Worm (Caenorhabditis elegans) whole organism, young adult: ENCODE data around the gene nck-1.

Source experiments
- B0261.1 ChIP-seq: sonication (generic microtip); optimal IDR thresholded peaks from 2 replicates; lab custom pipeline; 2016; ENCODE audit warnings: mild to moderate bottlenecking, missing genetic modification characterization, moderate library complexity, missing compliant biosample characterization
- D2030.7 ChIP-seq: fragments of 200-800 bp; sonication (Bioruptor generic); IDR thresholded peaks from 2 replicates; pipeline ENCODE4 v1.3.6; 2022; ENCODE audit warnings: missing genetic modification reagents, missing genetic modification characterization, missing compliant biosample characterization
- F37B4.10 ChIP-seq: fragments of 200-800 bp; sonication (Bioruptor generic); IDR thresholded peaks from 2 replicates; pipeline ENCODE4 v1.3.6; 2022; ENCODE audit warnings: missing genetic modification characterization, missing compliant biosample characterization
- F39B2.1 ChIP-seq: fragments of 200-800 bp; sonication (Bioruptor generic); IDR thresholded peaks from 2 replicates; pipeline ENCODE4 v1.3.6; 2022; ENCODE audit warnings: missing genetic modification reagents, missing genetic modification characterization, missing compliant biosample characterization
- F49E8.2 ChIP-seq: sonication (generic microtip); optimal IDR thresholded peaks from 3 replicates; lab custom pipeline; 2017; ENCODE audit warnings: missing genetic modification characterization, mild to moderate bottlenecking, missing compliant biosample characterization, antibody characterized with exemption, moderate library complexity; ENCODE audit not compliant: insufficient read depth
- F55B11.4 ChIP-seq: sonication (generic microtip); optimal IDR thresholded peaks from 2 replicates; lab custom pipeline; 2016; ENCODE audit warnings: missing compliant biosample characterization, missing genetic modification characterization, borderline replicate concordance; ENCODE audit not compliant: insufficient read depth
- F57C9.4 ChIP-seq: sonication (generic microtip); optimal IDR thresholded peaks from 2 replicates; lab custom pipeline; 2017; ENCODE audit warnings: mild to moderate bottlenecking, missing genetic modification characterization, missing compliant biosample characterization
- T07F8.4 ChIP-seq: sonication (generic microtip); optimal IDR thresholded peaks from 2 replicates; lab custom pipeline; 2016; ENCODE audit warnings: mild to moderate bottlenecking, missing genetic modification characterization, moderate library complexity, missing compliant biosample characterization
- T26A5.8 ChIP-seq: sonication (generic microtip); optimal IDR thresholded peaks from 2 replicates; lab custom pipeline; 2016; ENCODE audit warnings: missing genetic modification characterization, missing compliant biosample characterization
- Y67H2A.10 ChIP-seq: fragments of 200-800 bp; sonication (Bioruptor generic); conservative IDR thresholded peaks from 2 replicates; pipeline ENCODE4 v1.3.6; 2022; ENCODE audit warnings: missing genetic modification reagents, missing genetic modification characterization, missing compliant biosample characterization
- ZK185.1 ChIP-seq: sonication (generic microtip); optimal IDR thresholded peaks from 2 replicates; lab custom pipeline; 2016; ENCODE audit warnings: mild to moderate bottlenecking, missing genetic modification characterization, missing compliant biosample characterization; ENCODE audit not compliant: poor library complexity, severe bottlenecking
- ccch-3 ChIP-seq: fragments of 200-800 bp; sonication (Bioruptor generic); optimal IDR thresholded peaks from 2 replicates; lab custom pipeline; 2018; ENCODE audit warnings: mild to moderate bottlenecking, missing genetic modification characterization, missing compliant biosample characterization
- cebp-1 ChIP-seq, 2 experiments: fragments of 200-800 bp in 1 of 2; sonication (Bioruptor generic) in 1 of 2; sonication (generic microtip) in 1 of 2; IDR thresholded peaks in 1 of 2; optimal IDR thresholded peaks in 1 of 2; 2 replicates each; pipeline versions ENCODE4 v1.3.6 to Lab custom; 2017 to 2022; ENCODE audit warnings: missing compliant biosample characterization in 2 of 2, missing genetic modification characterization in 2 of 2, mild to moderate bottlenecking in 1 of 2, missing genetic modification reagents in 1 of 2, moderate library complexity in 1 of 2
- cebp-2 ChIP-seq: fragments of 200-800 bp; sonication (Bioruptor generic); IDR thresholded peaks from 2 replicates; pipeline ENCODE4 v1.3.6; 2022; ENCODE audit warnings: missing genetic modification characterization, missing compliant biosample characterization
- ceh-27 ChIP-seq: fragments of 200-800 bp; sonication (Bioruptor generic); optimal IDR thresholded peaks from 2 replicates; lab custom pipeline; 2018; ENCODE audit warnings: mild to moderate bottlenecking, missing genetic modification characterization, moderate library complexity, missing compliant biosample characterization
- ceh-40 ChIP-seq: fragments of 200-800 bp; sonication (Bioruptor generic); IDR thresholded peaks from 2 replicates; pipeline ENCODE4 v1.3.6; 2022; ENCODE audit warnings: missing genetic modification characterization, missing compliant biosample characterization
- ceh-58 ChIP-seq: fragments of 200-800 bp; sonication (Bioruptor generic); IDR thresholded peaks from 2 replicates; pipeline ENCODE4 v1.3.6; 2022; ENCODE audit warnings: missing genetic modification characterization, missing compliant biosample characterization
- chd-7 ChIP-seq: sonication (generic microtip); optimal IDR thresholded peaks from 2 replicates; lab custom pipeline; 2016; ENCODE audit warnings: mild to moderate bottlenecking, missing genetic modification characterization, moderate library complexity, missing compliant biosample characterization
- die-1 ChIP-seq: sonication (generic microtip); optimal IDR thresholded peaks from 2 replicates; lab custom pipeline; 2016; ENCODE audit warnings: missing genotype, mild to moderate bottlenecking, missing genetic modification characterization, missing compliant biosample characterization
- dpff-1 ChIP-seq: sonication (generic microtip); optimal IDR thresholded peaks from 2 replicates; lab custom pipeline; 2017; ENCODE audit warnings: mild to moderate bottlenecking, missing genetic modification characterization, missing compliant biosample characterization
- egl-44 ChIP-seq: fragments of 200-800 bp; sonication (Bioruptor generic); IDR thresholded peaks from 2 replicates; pipeline ENCODE4 v1.3.6; 2022; ENCODE audit warnings: missing genetic modification reagents, missing genetic modification characterization, missing compliant biosample characterization
- ekl-4 ChIP-seq: fragments of 200-800 bp; sonication (Bioruptor generic); IDR thresholded peaks from 2 replicates; pipeline ENCODE4 v1.3.6; 2022; ENCODE audit warnings: missing genetic modification reagents, missing genetic modification characterization, missing compliant biosample characterization
- fkh-3 ChIP-seq: sonication (generic microtip); optimal IDR thresholded peaks from 2 replicates; lab custom pipeline; 2016; ENCODE audit warnings: mild to moderate bottlenecking, missing genetic modification characterization, missing compliant biosample characterization
- him-1 ChIP-seq: sonication (generic microtip); optimal IDR thresholded peaks from 2 replicates; lab custom pipeline; 2016; ENCODE audit warnings: missing genotype, missing genetic modification reagents, missing genetic modification characterization, missing compliant biosample characterization
- lin-26 ChIP-seq: fragments of 200-800 bp; sonication (Bioruptor generic); IDR thresholded peaks from 2 replicates; pipeline ENCODE4 v1.3.6; 2022; ENCODE audit warnings: missing genetic modification reagents, missing genetic modification characterization, missing compliant biosample characterization
- mcd-1 ChIP-seq: fragments of 200-800 bp; sonication (Bioruptor generic); IDR thresholded peaks from 2 replicates; pipeline ENCODE4 v1.3.6; 2022; ENCODE audit warnings: missing genetic modification reagents, missing genetic modification characterization, missing compliant biosample characterization
- nhr-179 ChIP-seq: sonication (generic microtip); optimal IDR thresholded peaks from 2 replicates; lab custom pipeline; 2016; ENCODE audit warnings: mild to moderate bottlenecking, missing genetic modification characterization, missing compliant biosample characterization
- nhr-90 ChIP-seq: sonication (generic microtip); optimal IDR thresholded peaks from 2 replicates; lab custom pipeline; 2016; ENCODE audit warnings: missing genotype, mild to moderate bottlenecking, missing genetic modification characterization, missing compliant biosample characterization
- repo-1 ChIP-seq: sonication (generic microtip); optimal IDR thresholded peaks from 2 replicates; lab custom pipeline; 2017; ENCODE audit warnings: mild to moderate bottlenecking, missing genetic modification characterization, missing compliant biosample characterization
- sdz-38 ChIP-seq: sonication (generic microtip); optimal IDR thresholded peaks from 2 replicates; lab custom pipeline; 2016; ENCODE audit warnings: missing genotype, missing genetic modification characterization, missing compliant biosample characterization
- snpc-1.3 ChIP-seq: sonication (generic microtip); optimal IDR thresholded peaks from 2 replicates; lab custom pipeline; 2017; ENCODE audit warnings: missing genetic modification characterization, mild to moderate bottlenecking, missing compliant biosample characterization, antibody characterized with exemption, moderate library complexity, missing genotype, missing genetic modification reagents; ENCODE audit not compliant: insufficient read depth
- snpc-3.4 ChIP-seq: sonication (generic microtip); optimal IDR thresholded peaks from 2 replicates; lab custom pipeline; 2017; ENCODE audit warnings: missing genetic modification characterization, mild to moderate bottlenecking, missing compliant biosample characterization, antibody characterized with exemption, moderate library complexity, missing genotype, missing genetic modification reagents
- somi-1 ChIP-seq: fragments of 200-800 bp; sonication (Bioruptor generic); optimal IDR thresholded peaks from 2 replicates; lab custom pipeline; 2018; ENCODE audit warnings: mild to moderate bottlenecking, missing genetic modification characterization, missing compliant biosample characterization
- sptf-2 ChIP-seq: fragments of 200-800 bp; sonication (Bioruptor generic); optimal IDR thresholded peaks from 2 replicates; lab custom pipeline; 2018; ENCODE audit warnings: mild to moderate bottlenecking, missing genetic modification characterization, missing compliant biosample characterization
- ztf-28 ChIP-seq: fragments of 200-800 bp; sonication (Bioruptor generic); IDR thresholded peaks from 2 replicates; pipeline ENCODE4 v1.3.6; 2022; ENCODE audit warnings: missing genetic modification reagents, missing genetic modification characterization, missing compliant biosample characterization

The nck-1 gene

ce11 chrX:4190537-4191144, 37.4 kb upstream of the nck-1 start, which contains the start of gene vha-12 (continued):
- TF ChIP-seq nhr-179 (tag; lab: Kevin White, UChicago) (no peak), snpc-1.3 (no peak), chd-7 (tag; lab: Kevin White, UChicago) (peak; percentile 73), somi-1 (GFP tag; lab: Kevin White, UChicago) (peak; percentile 64)

ce11 chrX:4186656-4187055, 33.4 kb upstream of the nck-1 start, which contains the start of gene mrp-6:
Gene mrp-6, minus strand, starts transcription at chrX:4186756.
- TF ChIP-seq ceh-27 (GFP tag; lab: Kevin White, UChicago): no peak
- TF ChIP-seq die-1 (tag; lab: Kevin White, UChicago): no peak
- TF ChIP-seq nhr-90 (tag; lab: Kevin White, UChicago): no peak
- TF ChIP-seq T26A5.8 (tag; lab: Kevin White, UChicago): no peak
- TF ChIP-seq fkh-3 (tag; lab: Kevin White, UChicago): no peak
- TF ChIP-seq ekl-4 (GFP tag; lab: Robert Waterston, UW): no peak
- no peak for TF ChIP-seq ccch-3 (GFP tag; lab: Kevin White, UChicago)
- no peak for TF ChIP-seq somi-1 (GFP tag; lab: Kevin White, UChicago)
- no peak for TF ChIP-seq lin-26 (GFP tag; lab: Robert Waterston, UW)
- TF ChIP-seq repo-1 (tag; lab: Kevin White, UChicago): no peak
- no peak for TF ChIP-seq Y67H2A.10 (GFP tag; lab: Robert Waterston, UW)
- TF ChIP-seq T07F8.4 (tag; lab: Kevin White, UChicago): no peak
- no peak for TF ChIP-seq ceh-40
- TF ChIP-seq F57C9.4 (tag; lab: Kevin White, UChicago): no peak
- no peak for TF ChIP-seq ZK185.1 (tag; lab: Kevin White, UChicago)
- no peak for TF ChIP-seq mcd-1 (GFP tag; lab: Robert Waterston, UW)

- TF ChIP-seq F39B2.1 (GFP tag; lab: Robert Waterston, UW): no peak
- no peak for TF ChIP-seq ekl-4 (GFP tag; lab: Robert Waterston, UW)
- TF ChIP-seq snpc-3.4 (tag; lab: Kevin White, UChicago): no peak
- TF ChIP-seq sdz-38: no peak
- TF ChIP-seq dpff-1: no peak
- TF ChIP-seq D2030.7 (GFP tag; lab: Robert Waterston, UW): no peak
- TF ChIP-seq F55B11.4 (tag; lab: Kevin White, UChicago): no peak
- no peak for TF ChIP-seq B0261.1 (tag; lab: Kevin White, UChicago)
These were observed 24.2 kb upstream of the nck-1 start, which contains the start of gene ZK470.6 for ce11 chrX:4177394-4177793. Gene ZK470.6, minus strand, starts transcription at chrX:4177494.

ce11 chrX:4167150-4167549, 13.9 kb upstream of the nck-1 start, which contains the start of gene ZK470.14:
Gene ZK470.14, plus strand, starts transcription at chrX:4167450.
- TF ChIP-seq egl-44: no peak
- TF ChIP-seq, all 124 proteins: peak for 0

- no peak for TF ChIP-seq sptf-2
- TF ChIP-seq cebp-2: no peak
- TF ChIP-seq ZK185.1 (tag; lab: Kevin White, UChicago): no peak
- no peak for TF ChIP-seq ztf-28 (GFP tag; lab: Robert Waterston, UW)
- no peak for TF ChIP-seq cebp-1 (GFP tag; IDR thresholded peaks at IDR 0.05; lab: Robert Waterston, UW)
- TF ChIP-seq cebp-1 (tag; optimal IDR thresholded peaks at IDR 0.05; lab: Kevin White, UChicago): no peak
- no peak for TF ChIP-seq nhr-179 (tag; lab: Kevin White, UChicago)
- no peak for TF ChIP-seq ceh-58 (GFP tag; lab: Robert Waterston, UW)
- no peak for TF ChIP-seq F49E8.2 (tag; lab: Kevin White, UChicago)
- TF ChIP-seq F37B4.10 (GFP tag; lab: Robert Waterston, UW): no peak
- TF ChIP-seq F39B2.1 (GFP tag; lab: Robert Waterston, UW): no peak
- no peak for TF ChIP-seq him-1 (tag; lab: Kevin White, UChicago)
These were observed 10.1 kb upstream of the nck-1 start, which contains the start of gene ZK470.1 for ce11 chrX:4163391-4163790. Gene ZK470.1, plus strand, starts transcription at chrX:4163691.
